Worm (Caenorhabditis elegans) whole organism, midembryonic: Measurements from ENCODE around the gene elo-6.

ENCODE experiments used
- T22C8.4 ChIP-seq: fragments of 200-800 bp; sonication (Bioruptor generic); IDR thresholded peaks from 2 replicates; pipeline ENCODE4 v1.3.6; 2022; ENCODE audit warnings: missing genetic modification characterization, missing compliant biosample characterization
- cog-1 ChIP-seq: sonication (generic microtip); optimal IDR thresholded peaks from 2 replicates; lab custom pipeline; 2016; ENCODE audit warnings: missing genetic modification characterization, missing compliant biosample characterization
- flt-1 ChIP-seq: fragments of 200-800 bp; sonication (Bioruptor generic); IDR thresholded peaks from 2 replicates; pipeline ENCODE4 v1.3.6; 2022; ENCODE audit warnings: missing genetic modification characterization, missing compliant biosample characterization
- klf-2 ChIP-seq: fragments of 200-800 bp; sonication (Bioruptor generic); conservative IDR thresholded peaks from 2 replicates; pipeline ENCODE4 v1.3.6; 2022; ENCODE audit warnings: missing genetic modification reagents, missing genetic modification characterization, missing compliant biosample characterization
- med-1 ChIP-seq: sonication (generic microtip); optimal IDR thresholded peaks from 2 replicates; lab custom pipeline; 2017; ENCODE audit warnings: missing genetic modification characterization, mild to moderate bottlenecking, missing compliant biosample characterization, antibody characterized with exemption, missing genetic modification reagents; ENCODE audit not compliant: insufficient read depth
- ref-1 ChIP-seq: fragments of 200-800 bp; sonication (Bioruptor generic); conservative IDR thresholded peaks from 2 replicates; pipeline ENCODE4 v1.3.6; 2022; ENCODE audit warnings: missing genetic modification reagents, missing genetic modification characterization, missing compliant biosample characterization
- tab-1 ChIP-seq: fragments of 200-800 bp; sonication (Bioruptor generic); IDR thresholded peaks from 2 replicates; pipeline ENCODE4 v1.3.6; 2022; ENCODE audit warnings: missing genetic modification characterization, missing compliant biosample characterization
- ztf-23 ChIP-seq: fragments of 200-800 bp; sonication (Bioruptor generic); IDR thresholded peaks from 2 replicates; pipeline ENCODE4 v1.3.6; 2022; ENCODE audit warnings: missing genetic modification reagents, missing genetic modification characterization, missing compliant biosample characterization
- ztf-29 ChIP-seq: fragments of 200-800 bp; sonication (Bioruptor generic); IDR thresholded peaks from 2 replicates; pipeline ENCODE4 v1.3.6; 2022; ENCODE audit warnings: missing genetic modification reagents, missing genetic modification characterization, missing compliant biosample characterization

Gene elo-6

ce11 chrIV:5388477-5389065 lies at the start of gene elo-6:
Gene elo-6, minus strand, starts transcription at chrIV:5388559.
- no peak for TF ChIP-seq ztf-29 (GFP tag; lab: Robert Waterston, UW)
- TF ChIP-seq cog-1 (tag; lab: Kevin White, UChicago): no peak
- no peak for TF ChIP-seq flt-1 (GFP tag; lab: Robert Waterston, UW)
- TF ChIP-seq med-1 (GFP tag; lab: Kevin White, UChicago): no peak
- TF ChIP-seq klf-2 (GFP tag; lab: Robert Waterston, UW): no peak
- TF ChIP-seq tab-1 (GFP tag; lab: Robert Waterston, UW): no peak
- no peak for TF ChIP-seq ztf-23 (GFP tag; lab: Robert Waterston, UW)
- no peak for TF ChIP-seq T22C8.4 (GFP tag; lab: Robert Waterston, UW)

- TF ChIP-seq ztf-23 (GFP tag; lab: Robert Waterston, UW): no peak
Measured at ce11 chrIV:5419122-5419521, 30.8 kb upstream of the elo-6 start, which contains the start of gene ehn-3. Gene ehn-3, minus strand, starts transcription at chrIV:5419222.

- TF ChIP-seq klf-2 (GFP tag; lab: Robert Waterston, UW) (no peak), med-1 (GFP tag; lab: Kevin White, UChicago) (no peak), T22C8.4 (GFP tag; lab: Robert Waterston, UW) (no peak)
Measured at ce11 chrIV:5415696-5416095, 27.3 kb upstream of the elo-6 start, which contains the start of gene spp-7. Gene spp-7, minus strand, starts transcription at chrIV:5415796.

ce11 chrIV:5411641-5412337 lies 23.4 kb upstream of the elo-6 start, which contains the start of gene ZK616.8:
Gene ZK616.8, minus strand, starts transcription at chrIV:5412193.
- TF ChIP-seq med-1 (GFP tag; lab: Kevin White, UChicago) (no peak), ztf-29 (GFP tag; lab: Robert Waterston, UW) (no peak), T22C8.4 (GFP tag; lab: Robert Waterston, UW) (peak; percentile 61), tab-1 (GFP tag; lab: Robert Waterston, UW) (no peak), ztf-23 (GFP tag; lab: Robert Waterston, UW) (no peak), klf-2 (GFP tag; lab: Robert Waterston, UW) (no peak)

- no peak for TF ChIP-seq ztf-23 (GFP tag; lab: Robert Waterston, UW)
- TF ChIP-seq tab-1 (GFP tag; lab: Robert Waterston, UW): no peak
- TF ChIP-seq T22C8.4 (GFP tag; lab: Robert Waterston, UW): no peak
- TF ChIP-seq klf-2 (GFP tag; lab: Robert Waterston, UW): no peak
- TF ChIP-seq ref-1: no peak
- no peak for TF ChIP-seq flt-1 (GFP tag; lab: Robert Waterston, UW)
Measured at ce11 chrIV:5411120-5411519, 22.8 kb upstream of the elo-6 start, which contains the start of gene ZK616.65. Gene ZK616.65, minus strand, starts transcription at chrIV:5411220.

DNA sequence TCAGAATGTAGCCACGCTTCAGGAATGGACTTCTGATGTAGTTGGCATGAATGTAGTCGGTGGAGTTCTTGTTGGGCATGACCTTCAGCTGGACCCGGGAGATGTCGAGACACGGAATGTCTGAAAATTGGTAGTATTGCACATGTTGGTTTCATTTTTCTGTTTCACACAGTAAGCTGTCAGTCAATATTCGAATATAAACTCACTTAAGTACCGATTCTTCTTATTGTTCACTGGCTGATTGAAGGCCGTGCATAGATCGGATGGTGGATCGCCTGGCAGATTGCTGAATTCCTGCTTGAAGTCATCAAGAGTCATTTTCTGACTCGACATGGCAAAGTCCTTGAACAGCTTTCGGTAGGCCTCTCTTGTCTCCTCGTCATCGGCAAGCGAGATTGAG lies 20.8 kb upstream of the elo-6 start:
- TF ChIP-seq T22C8.4 (GFP tag; lab: Robert Waterston, UW) (no peak), ref-1 (no peak), cog-1 (tag; lab: Kevin White, UChicago) (no peak), tab-1 (GFP tag; lab: Robert Waterston, UW) (no peak), klf-2 (GFP tag; lab: Robert Waterston, UW) (no peak), ztf-29 (GFP tag; lab: Robert Waterston, UW) (no peak), flt-1 (GFP tag; lab: Robert Waterston, UW) (no peak), med-1 (GFP tag; lab: Kevin White, UChicago) (no peak), ztf-23 (GFP tag; lab: Robert Waterston, UW) (no peak)

- TF ChIP-seq klf-2 (GFP tag; lab: Robert Waterston, UW): no peak
- TF ChIP-seq ztf-23 (GFP tag; lab: Robert Waterston, UW): no peak
- no peak for TF ChIP-seq cog-1 (tag; lab: Kevin White, UChicago)
- TF ChIP-seq T22C8.4 (GFP tag; lab: Robert Waterston, UW): no peak
- no peak for TF ChIP-seq med-1 (GFP tag; lab: Kevin White, UChicago)
- TF ChIP-seq ztf-29 (GFP tag; lab: Robert Waterston, UW): no peak
Measured at ce11 chrIV:5405345-5405744, 17.0 kb upstream of the elo-6 start, which contains the start of gene ZK616.61. Gene ZK616.61, plus strand, starts transcription at chrIV:5405645.

ce11 chrIV:5400609-5401008 lies 12.2 kb upstream of the elo-6 start, which contains the start of gene ZK616.1:
Gene ZK616.1, plus strand, starts transcription at chrIV:5400909.
- no peak for TF ChIP-seq ztf-23 (GFP tag; lab: Robert Waterston, UW)
- no peak for TF ChIP-seq tab-1 (GFP tag; lab: Robert Waterston, UW)
- no peak for TF ChIP-seq flt-1 (GFP tag; lab: Robert Waterston, UW)
- TF ChIP-seq med-1 (GFP tag; lab: Kevin White, UChicago): no peak
- no peak for TF ChIP-seq klf-2 (GFP tag; lab: Robert Waterston, UW)
- no peak for TF ChIP-seq cog-1 (tag; lab: Kevin White, UChicago)
- TF ChIP-seq ref-1: no peak
- no peak for TF ChIP-seq T22C8.4 (GFP tag; lab: Robert Waterston, UW)
- TF ChIP-seq ztf-29 (GFP tag; lab: Robert Waterston, UW): no peak

DNA sequence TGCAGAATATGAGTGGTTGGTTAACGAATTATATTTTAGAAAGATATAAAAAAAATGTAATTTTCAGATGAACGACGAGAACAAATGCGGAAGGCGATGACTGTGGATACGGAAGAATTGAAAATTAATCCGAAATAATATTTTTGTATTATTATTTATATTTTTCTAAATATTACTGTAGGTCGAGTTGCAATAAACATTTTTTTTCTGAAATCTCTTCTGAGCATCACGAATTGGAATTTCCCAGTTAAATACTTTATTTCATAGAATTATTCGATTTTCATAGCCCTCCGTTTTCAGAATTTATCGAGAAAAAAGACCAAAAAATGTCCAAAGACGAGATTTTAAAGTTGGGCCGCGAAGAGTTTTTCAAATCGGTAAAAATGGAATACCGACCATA lies 9.2 kb upstream of the elo-6 start, which contains the start of gene ZK616.2:
ZK616.2 (plus strand) TSS at position 301 of the 400 bp plus-strand sequence.
- TF ChIP-seq tab-1 (GFP tag; lab: Robert Waterston, UW) (no peak), ref-1 (no peak), T22C8.4 (GFP tag; lab: Robert Waterston, UW) (no peak), med-1 (GFP tag; lab: Kevin White, UChicago) (no peak), klf-2 (GFP tag; lab: Robert Waterston, UW) (no peak), ztf-23 (GFP tag; lab: Robert Waterston, UW) (no peak), cog-1 (tag; lab: Kevin White, UChicago) (no peak), flt-1 (GFP tag; lab: Robert Waterston, UW) (no peak), ztf-29 (GFP tag; lab: Robert Waterston, UW) (no peak)
